Worm (Caenorhabditis elegans): ENCODE results near the gene mrpl-11.

DNA sequence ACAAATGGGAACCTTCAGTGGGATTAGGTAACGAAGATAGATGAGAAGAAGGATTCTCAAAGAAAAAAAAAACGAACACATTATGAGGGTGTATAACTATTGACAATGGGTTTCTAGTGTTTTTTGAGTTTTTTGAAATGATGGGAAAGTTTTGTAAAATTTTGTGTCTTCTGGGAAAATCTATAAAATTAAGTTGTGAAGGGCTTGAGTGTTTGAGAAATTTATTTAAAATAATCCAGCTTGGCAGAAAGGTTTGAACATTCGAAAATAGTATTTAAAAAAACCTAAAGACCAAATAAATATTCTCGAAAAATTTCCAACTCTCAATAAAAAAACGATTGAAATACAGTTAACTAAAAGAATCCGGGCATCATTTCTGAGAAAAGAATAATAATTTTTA, 27.8 kb downstream of the mrpl-11 start:
- no peak for TF ChIP-seq elt-3 (tag; optimal IDR thresholded peaks at IDR 0.05)
- TF ChIP-seq jun-1 (tag; optimal IDR thresholded peaks at IDR 0.05): no peak
- TF ChIP-seq R02D3.7 (tag; optimal IDR thresholded peaks at IDR 0.05): no peak
- no peak for TF ChIP-seq unc-39 (tag; optimal IDR thresholded peaks at IDR 0.05)
- TF ChIP-seq ceh-9 (tag; optimal IDR thresholded peaks at IDR 0.05): no peak
- TF ChIP-seq ztf-11 (tag; optimal IDR thresholded peaks at IDR 0.05): no peak
- TF ChIP-seq ceh-82 (tag; optimal IDR thresholded peaks at IDR 0.05): no peak
- TF ChIP-seq unc-62 (GFP tag; optimal IDR thresholded peaks at IDR 0.05): no peak
- TF ChIP-seq tbx-2 (tag; optimal IDR thresholded peaks at IDR 0.05): no peak
- TF ChIP-seq lin-39 (tag; optimal IDR thresholded peaks at IDR 0.05): no peak

Data from whole organism, L3 larva.